Worm (Caenorhabditis elegans) whole organism, L2 larva: ENCODE measurements around the gene H17B01.5.

Source experiments
- ZK546.5 ChIP-seq: sonication (generic microtip); optimal IDR thresholded peaks from 2 replicates; lab custom pipeline; 2017; ENCODE audit warnings: missing biosample characterization, missing genetic modification characterization
- elt-3 ChIP-seq: sonication (generic microtip); optimal IDR thresholded peaks from 2 replicates; lab custom pipeline; 2017; ENCODE audit warnings: missing biosample characterization, missing genetic modification characterization
- lin-11 ChIP-seq: fragments of 150-350 bp; sonication (generic microtip); optimal IDR thresholded peaks from 2 replicates; lab custom pipeline; 2014; ENCODE audit warnings: missing biosample characterization, missing genetic modification characterization, inconsistent platforms, mixed read lengths
- lsy-2 ChIP-seq, 2 experiments: fragments of 150-350 bp in 1 of 2; sonication (generic microtip) in 1 of 2; optimal IDR thresholded peaks; 2 replicates each; lab custom pipeline; 2014 to 2017; ENCODE audit warnings: missing biosample characterization in 2 of 2, missing genetic modification characterization in 2 of 2
- nhr-25 ChIP-seq: fragments of 150-350 bp; sonication (generic microtip); optimal IDR thresholded peaks from 3 replicates; lab custom pipeline; 2014; ENCODE audit warnings: missing biosample characterization, missing genetic modification characterization

- TF ChIP-seq lin-11 (tag; lab: Kevin White, UChicago) (no peak), lsy-2 (tag; optimal IDR thresholded peaks at IDR 0.05; lab: Kevin White, UChicago) (no peak), nhr-25 (tag; lab: Kevin White, UChicago) (no peak), elt-3 (tag; lab: Kevin White, UChicago) (no peak), ZK546.5 (no peak)
These were observed 28.5 kb downstream of the H17B01.5 start, which contains the start of gene scl-17 for ce11 chrII:1444911-1445310.
